Fruit fly (Drosophila melanogaster) whole organism, embryonic: Measurements from ENCODE around the gene CG32483.
A peak's percentile ranks its signal among the peaks of the same experiment; 100 is the strongest.

Experiments
- Asciz ChIP-seq: fragments of 200-800 bp; sonication (Bioruptor generic); optimal IDR thresholded peaks from 2 replicates; lab custom pipeline; 2017; ENCODE audit warnings: missing biosample characterization, mild to moderate bottlenecking, missing genetic modification characterization, missing genetic modification reagents
- Awh ChIP-seq: fragments of 200-800 bp; sonication (Bioruptor generic); IDR thresholded peaks from 2 replicates; pipeline ENCODE4, ENCODE4 v1.3.6; 2022; ENCODE audit warnings: missing biosample characterization, missing genetic modification characterization
- B-H2 ChIP-seq: fragments of 200-800 bp; sonication (Bioruptor generic); optimal IDR thresholded peaks from 2 replicates; lab custom pipeline; 2018; ENCODE audit warnings: missing biosample characterization, mild to moderate bottlenecking, missing genetic modification characterization
- Blimp-1 ChIP-seq: fragments of 200-800 bp; sonication (Bioruptor generic); optimal IDR thresholded peaks from 3 replicates; lab custom pipeline; 2018; ENCODE audit warnings: missing biosample characterization, missing genetic modification characterization, mild to moderate bottlenecking, moderate library complexity, missing genetic modification reagents
- BtbVII ChIP-seq: fragments of 200-800 bp; sonication (Bioruptor generic); optimal IDR thresholded peaks from 3 replicates; lab custom pipeline; 2017; ENCODE audit warnings: missing biosample characterization, mild to moderate bottlenecking, missing genetic modification characterization
- CG10366 ChIP-seq: fragments of 200-800 bp; sonication (Bioruptor generic); IDR thresholded peaks from 2 replicates; pipeline ENCODE4 v1.3.6; 2022; ENCODE audit warnings: missing biosample characterization, missing genetic modification characterization
- CG11398 ChIP-seq: fragments of 200-800 bp; sonication (Bioruptor generic); optimal IDR thresholded peaks from 2 replicates; lab custom pipeline; 2016; ENCODE audit warnings: missing biosample characterization, missing genetic modification characterization
- CG11504 ChIP-seq: fragments of 200-800 bp; sonication (Bioruptor generic); optimal IDR thresholded peaks from 3 replicates; lab custom pipeline; 2019; ENCODE audit warnings: missing biosample characterization, mild to moderate bottlenecking, missing genetic modification characterization, moderate library complexity
- CG12071 ChIP-seq: fragments of 200-800 bp; sonication (Bioruptor generic); optimal IDR thresholded peaks from 3 replicates; lab custom pipeline; 2018; ENCODE audit warnings: missing biosample characterization, mild to moderate bottlenecking, missing genetic modification characterization
- CG12659 ChIP-seq: fragments of 200-800 bp; sonication (Bioruptor generic); optimal IDR thresholded peaks from 3 replicates; lab custom pipeline; 2017; ENCODE audit warnings: mild to moderate bottlenecking, missing biosample characterization, missing genetic modification reagents, missing genetic modification characterization
- CG14441 ChIP-seq: fragments of 200-800 bp; sonication (Bioruptor generic); IDR thresholded peaks from 2 replicates; pipeline ENCODE4 v1.3.6; 2022; ENCODE audit warnings: missing biosample characterization, missing genetic modification characterization
- CG15601 ChIP-seq: fragments of 200-800 bp; sonication (Bioruptor generic); optimal IDR thresholded peaks from 3 replicates; lab custom pipeline; 2019; ENCODE audit warnings: missing biosample characterization, mild to moderate bottlenecking, missing genetic modification characterization, moderate library complexity
- CG1602 ChIP-seq: fragments of 200-800 bp; sonication (Bioruptor generic); optimal IDR thresholded peaks from 3 replicates; lab custom pipeline; 2016; ENCODE audit warnings: missing biosample characterization, missing genetic modification characterization
- CG30403 ChIP-seq: fragments of 200-800 bp; sonication (Bioruptor generic); optimal IDR thresholded peaks from 3 replicates; lab custom pipeline; 2016; ENCODE audit warnings: missing biosample characterization, missing genetic modification characterization
- CG3407 ChIP-seq: fragments of 200-800 bp; sonication (Bioruptor generic); optimal IDR thresholded peaks from 2 replicates; lab custom pipeline; 2018; ENCODE audit warnings: missing biosample characterization, mild to moderate bottlenecking, missing genetic modification characterization
- CG34422 ChIP-seq: fragments of 200-800 bp; sonication (Bioruptor generic); IDR thresholded peaks from 3 replicates; pipeline ENCODE4 v1.3.6; 2022; ENCODE audit warnings: missing biosample characterization, missing genetic modification characterization
- CG6254 ChIP-seq: fragments of 200-800 bp; sonication (Bioruptor generic); optimal IDR thresholded peaks from 3 replicates; lab custom pipeline; 2017; ENCODE audit warnings: mild to moderate bottlenecking, missing biosample characterization, missing genetic modification reagents, missing genetic modification characterization
- CG7839 ChIP-seq: fragments of 200-800 bp; sonication (Bioruptor generic); optimal IDR thresholded peaks from 3 replicates; lab custom pipeline; 2018; ENCODE audit warnings: missing biosample characterization, mild to moderate bottlenecking, missing genetic modification characterization, moderate library complexity
- CG9215 ChIP-seq: fragments of 200-800 bp; sonication (Bioruptor generic); IDR thresholded peaks from 2 replicates; pipeline ENCODE4 v1.3.6; 2022; ENCODE audit warnings: missing biosample characterization, missing genetic modification characterization
- CG9817 ChIP-seq: fragments of 200-800 bp; sonication (Bioruptor generic); optimal IDR thresholded peaks from 2 replicates; lab custom pipeline; 2018; ENCODE audit warnings: missing biosample characterization, mild to moderate bottlenecking, missing genetic modification characterization, moderate library complexity
- Fer1 ChIP-seq: fragments of 200-800 bp; sonication (Bioruptor generic); optimal IDR thresholded peaks from 2 replicates; lab custom pipeline; 2017; ENCODE audit warnings: missing biosample characterization, mild to moderate bottlenecking, missing genetic modification characterization
- Gug ChIP-seq: fragments of 200-800 bp; sonication (Bioruptor generic); IDR thresholded peaks from 4 replicates; pipeline ENCODE4 v1.3.6; 2022; ENCODE audit warnings: missing biosample characterization, missing genetic modification characterization
- Mad ChIP-seq: fragments of 200-800 bp; sonication (Bioruptor generic); optimal IDR thresholded peaks from 2 replicates; lab custom pipeline; 2016; ENCODE audit warnings: missing biosample characterization, missing genetic modification characterization
- NfI ChIP-seq: fragments of 200-800 bp; sonication (Bioruptor generic); optimal IDR thresholded peaks from 3 replicates; lab custom pipeline; 2018; ENCODE audit warnings: missing biosample characterization, mild to moderate bottlenecking, missing genetic modification characterization, moderate library complexity
- Optix ChIP-seq: fragments of 200-800 bp; sonication (Bioruptor generic); IDR thresholded peaks from 3 replicates; pipeline ENCODE4 v1.3.6; 2022; ENCODE audit warnings: missing biosample characterization, missing genetic modification characterization
- Ptx1 ChIP-seq: fragments of 200-800 bp; sonication (Bioruptor generic); IDR thresholded peaks from 2 replicates; pipeline ENCODE4 v1.3.6; 2022; ENCODE audit warnings: missing biosample characterization, missing genetic modification characterization
- Xrp1 ChIP-seq: fragments of 200-800 bp; sonication (Bioruptor generic); IDR thresholded peaks from 2 replicates; pipeline ENCODE4 v1.3.6; 2022; ENCODE audit warnings: missing biosample characterization, missing genetic modification characterization
- bsh ChIP-seq, 2 experiments: fragments of 200-800 bp; sonication (Bioruptor generic); optimal IDR thresholded peaks; 2 replicates each; lab custom pipeline; 2017 to 2018; ENCODE audit warnings: mild to moderate bottlenecking in 2 of 2, missing biosample characterization in 2 of 2, missing genetic modification characterization in 2 of 2, moderate library complexity in 1 of 2
- chm ChIP-seq: fragments of 200-800 bp; sonication (Bioruptor generic); IDR thresholded peaks from 2 replicates; pipeline ENCODE4 v1.3.6; 2022; ENCODE audit warnings: missing biosample characterization, missing genetic modification characterization
- dysf ChIP-seq: fragments of 200-800 bp; sonication (Bioruptor generic); IDR thresholded peaks from 3 replicates; pipeline ENCODE4 v1.3.6; 2022; ENCODE audit warnings: missing biosample characterization, missing genetic modification characterization
- gem ChIP-seq: fragments of 200-800 bp; sonication (Bioruptor generic); optimal IDR thresholded peaks from 2 replicates; lab custom pipeline; 2019; ENCODE audit warnings: missing biosample characterization, mild to moderate bottlenecking, missing genetic modification characterization, moderate library complexity
- grau ChIP-seq: fragments of 200-800 bp; optimal IDR thresholded peaks from 3 replicates; lab custom pipeline; 2019; ENCODE audit warnings: missing biosample characterization, mild to moderate bottlenecking, missing genetic modification characterization, moderate library complexity
- ken ChIP-seq: fragments of 200-800 bp; sonication (Bioruptor generic); IDR thresholded peaks from 3 replicates; pipeline ENCODE4 v1.3.6; 2022; ENCODE audit warnings: missing biosample characterization, missing genetic modification characterization
- lab ChIP-seq: fragments of 200-800 bp; sonication (Bioruptor generic); optimal IDR thresholded peaks from 3 replicates; lab custom pipeline; 2017; ENCODE audit warnings: missing biosample characterization, missing genetic modification characterization, mild to moderate bottlenecking, moderate library complexity, missing genetic modification reagents
- lola ChIP-seq, 3 experiments: fragments of >200 bp in 2 of 3; fragments of 200-800 bp in 1 of 3; sonication (Bioruptor generic) in 1 of 3; optimal IDR thresholded peaks; 2 replicates each; lab custom pipeline; 2017 to 2019; ENCODE audit warnings: missing biosample characterization in 3 of 3, missing genetic modification characterization in 3 of 3, mild to moderate bottlenecking in 1 of 3, moderate library complexity in 1 of 3
- lov ChIP-seq, 2 experiments: fragments of 200-800 bp in 1 of 2; fragments of >200 bp in 1 of 2; sonication (Bioruptor generic) in 1 of 2; IDR thresholded peaks in 1 of 2; optimal IDR thresholded peaks in 1 of 2; 2 replicates in 1 of 2; 3 replicates in 1 of 2; pipeline versions ENCODE4 v1.3.6 to Lab custom; 2017 to 2022; ENCODE audit warnings: missing biosample characterization in 1 of 2, missing genetic modification characterization in 1 of 2
- psq ChIP-seq: fragments of 200-800 bp; sonication (Bioruptor generic); optimal IDR thresholded peaks from 2 replicates; lab custom pipeline; 2017; ENCODE audit warnings: missing biosample characterization, missing genetic modification characterization
- row ChIP-seq: fragments of 200-800 bp; sonication (Bioruptor generic); IDR thresholded peaks from 3 replicates; pipeline ENCODE4 v1.3.6; 2022; ENCODE audit warnings: missing biosample characterization, missing genetic modification characterization
- sens ChIP-seq: fragments of 200-800 bp; sonication (Bioruptor generic); peaks from one replicate; lab custom pipeline; 2016; ENCODE audit warnings: missing biosample characterization, missing genetic modification characterization
- sisA ChIP-seq: fragments of 200-800 bp; sonication (Bioruptor generic); IDR thresholded peaks from 2 replicates; pipeline ENCODE4 v1.3.6; 2022; ENCODE audit warnings: missing biosample characterization, missing genetic modification characterization
- ssp ChIP-seq: fragments of 200-800 bp; sonication (Bioruptor generic); IDR thresholded peaks from 2 replicates; pipeline ENCODE4 v1.3.6; 2022; ENCODE audit warnings: missing biosample characterization, missing genetic modification characterization
- stwl ChIP-seq: fragments of 200-800 bp; sonication (Bioruptor generic); optimal IDR thresholded peaks from 3 replicates; lab custom pipeline; 2018; ENCODE audit warnings: missing biosample characterization, mild to moderate bottlenecking, missing genetic modification characterization, moderate library complexity
- tap ChIP-seq: fragments of 200-800 bp; optimal IDR thresholded peaks from 3 replicates; lab custom pipeline; 2019; ENCODE audit warnings: missing biosample characterization, mild to moderate bottlenecking, missing genetic modification characterization, moderate library complexity
- tgo ChIP-seq: fragments of 200-800 bp; sonication (Bioruptor generic); IDR thresholded peaks from 3 replicates; pipeline ENCODE4 v1.3.6; 2022; ENCODE audit warnings: missing biosample characterization, missing genetic modification characterization
- twi ChIP-seq: fragments of 200-800 bp; optimal IDR thresholded peaks from 2 replicates; lab custom pipeline; 2019; ENCODE audit warnings: missing biosample characterization, mild to moderate bottlenecking, missing genetic modification characterization, moderate library complexity
- vvl ChIP-seq: fragments of 200-800 bp; sonication (Bioruptor generic); IDR thresholded peaks from 2 replicates; pipeline ENCODE4 v1.3.6; 2022; ENCODE audit warnings: missing biosample characterization, missing genetic modification characterization
- zf30C ChIP-seq: fragments of 200-800 bp; sonication (Bioruptor generic); optimal IDR thresholded peaks from 3 replicates; lab custom pipeline; 2018; ENCODE audit warnings: missing biosample characterization, mild to moderate bottlenecking, missing genetic modification characterization

The CG32483 gene

dm6 chr3L:722386-722785 is 32.5 kb upstream of the CG32483 start (continued):
- no peak for TF ChIP-seq B-H2
- 0 out of 2 replicates have a peak, but pooled peaks have one; percentile 10 for TF ChIP-seq CG9215 (GFP tag; lab: Robert Waterston, UW)

dm6 chr3L:721863-722262 is 32.0 kb upstream of the CG32483 start:
- TF ChIP-seq CG15601 (peak; percentile 11), twi (no peak), CG11398 (no peak), lab (GFP tag; lab: Kevin White, UChicago) (peak; percentile 9), Fer1 (GFP tag; lab: Kevin White, UChicago) (no peak), Blimp-1 (GFP tag; lab: Kevin White, UChicago) (peak; percentile 27), CG11504 (tag; lab: Kevin White, UChicago) (no peak), sens (GFP tag; lab: Kevin White, UChicago) (peak; percentile 24), stwl (tag; lab: Kevin White, UChicago) (no peak), CG7839 (no peak), zf30C (GFP tag; lab: Kevin White, UChicago) (peak; percentile 40), lov (optimal IDR thresholded peaks at IDR 0.05; lab: Kevin White, UChicago) (no peak), lov (GFP tag; IDR thresholded peaks at IDR 0.05; lab: Robert Waterston, UW) (peak; percentile 30; the same call in 1 of the 3 replicates), BtbVII (GFP tag; lab: Kevin White, UChicago) (no peak), chm (GFP tag; lab: Robert Waterston, UW) (peak; percentile 20; the same call in 1 of the 2 replicates), tap (tag; lab: Kevin White, UChicago) (no peak), Mad (no peak), Gug (GFP tag; lab: Robert Waterston, UW) (no peak), CG10366 (GFP tag; lab: Robert Waterston, UW) (peak; percentile 8; the same call in 1 of the 2 replicates), dysf (GFP tag; lab: Robert Waterston, UW) (0 out of 3 replicates have a peak, but pooled peaks have one; percentile 5), CG9817 (tag; lab: Kevin White, UChicago) (no peak), gem (peak; percentile 12), CG14441 (GFP tag; lab: Robert Waterston, UW) (peak; percentile 37; the same call in 1 of the 2 replicates), row (GFP tag; lab: Robert Waterston, UW) (peak; percentile 28; the same call in 1 of the 3 replicates), Ptx1 (GFP tag; lab: Robert Waterston, UW) (peak; percentile 8; the same call in 1 of the 2 replicates), CG34422 (GFP tag; lab: Robert Waterston, UW) (no peak), Optix (GFP tag; lab: Robert Waterston, UW) (0 out of 3 replicates have a peak, but pooled peaks have one; percentile 15), CG1602 (no peak), Xrp1 (GFP tag; lab: Robert Waterston, UW) (peak; percentile 37; the same call in 1 of the 2 replicates), ken (GFP tag; lab: Robert Waterston, UW) (0 out of 3 replicates have a peak, but pooled peaks have one; percentile 12), vvl (GFP tag; lab: Robert Waterston, UW) (0 out of 2 replicates have a peak, but pooled peaks have one; percentile 6), CG12659 (GFP tag; lab: Kevin White, UChicago) (no peak), Asciz (GFP tag; lab: Kevin White, UChicago) (peak; percentile 1), bsh (GFP tag; optimal IDR thresholded peaks at IDR 0.05; lab: Kevin White, UChicago) (peak in 1 of 2 experiments; percentile 9), Awh (GFP tag; lab: Robert Waterston, UW) (0 out of 2 replicates have a peak, but pooled peaks have one; percentile 33)

DNA sequence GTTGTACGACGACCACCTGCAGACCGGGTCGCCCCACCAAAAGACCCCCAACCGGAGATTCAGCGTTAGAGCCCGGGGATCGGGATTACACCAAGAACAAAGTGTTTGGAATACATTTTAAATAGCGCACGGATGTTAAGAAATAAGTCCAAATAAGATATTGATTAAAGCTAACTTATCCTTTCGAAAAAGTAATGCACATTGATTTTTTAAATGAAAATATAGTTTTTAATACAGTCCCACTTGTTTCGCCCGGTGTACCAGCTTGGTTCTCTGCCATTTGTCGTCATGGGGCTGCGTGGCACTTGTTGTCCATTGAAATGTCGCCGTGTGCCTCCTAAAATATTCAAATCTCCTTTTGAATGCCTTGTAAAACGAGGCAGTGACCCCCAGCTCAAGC is 31.1 kb upstream of the CG32483 start:
- TF ChIP-seq psq (GFP tag; lab: Kevin White, UChicago) (no peak), CG7839 (peak; percentile 40), CG14441 (GFP tag; lab: Robert Waterston, UW) (0 out of 2 replicates have a peak, but pooled peaks have one; percentile 16), lola (GFP tag; optimal IDR thresholded peaks at IDR 0.05; lab: Kevin White, UChicago) (peak in 1 of 3 experiments; percentile 54), tgo (GFP tag; lab: Robert Waterston, UW) (0 out of 3 replicates have a peak, but pooled peaks have one; percentile 28), sisA (GFP tag; lab: Robert Waterston, UW) (peak; percentile 35; the same call in 1 of the 2 replicates), grau (tag; lab: Kevin White, UChicago) (no peak), NfI (GFP tag; lab: Kevin White, UChicago) (no peak), CG12071 (GFP tag; lab: Kevin White, UChicago) (no peak), vvl (GFP tag; lab: Robert Waterston, UW) (peak; percentile 64), CG30403 (GFP tag; lab: Kevin White, UChicago) (peak; percentile 6), ssp (GFP tag; lab: Robert Waterston, UW) (peak; percentile 18; the same call in 1 of the 2 replicates), CG6254 (GFP tag; lab: Kevin White, UChicago) (no peak), CG3407 (GFP tag; lab: Kevin White, UChicago) (peak; percentile 29)
